Fruit fly (Drosophila melanogaster): Measurements from ENCODE around the gene CG32344.

CG32344 gene

DNA sequence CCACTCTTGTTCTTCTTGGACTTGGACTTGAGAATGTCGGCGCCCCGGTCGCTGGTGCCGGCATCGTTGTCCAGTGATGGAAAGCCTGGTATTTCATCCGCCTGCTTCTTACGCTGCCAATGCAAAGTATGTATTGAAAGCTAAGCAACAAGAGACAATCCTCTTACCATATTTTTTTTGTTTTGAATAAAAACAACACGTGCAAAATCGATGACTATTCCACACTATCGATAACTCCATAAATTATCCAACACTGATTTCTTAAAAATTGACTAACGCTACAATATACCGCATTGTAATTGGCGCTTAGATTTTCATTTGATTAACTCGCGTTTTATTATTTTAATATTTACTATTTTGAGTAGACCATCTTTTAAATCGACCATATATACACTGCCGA, at the start of gene CG32344:
TSS of gene CG32344 (minus strand) at position 235 of the 400 bp plus-strand sequence.
- TF ChIP-seq CG8478 (optimal IDR thresholded peaks at IDR 0.05) (no peak), CTCF (optimal IDR thresholded peaks at IDR 0.05) (no peak)

dm6 chr3L:371228-371627, 46.7 kb upstream of the CG32344 start:
- no peak for TF ChIP-seq CG8478 (optimal IDR thresholded peaks at IDR 0.05)
- TF ChIP-seq CTCF (optimal IDR thresholded peaks at IDR 0.05), result no peak

DNA sequence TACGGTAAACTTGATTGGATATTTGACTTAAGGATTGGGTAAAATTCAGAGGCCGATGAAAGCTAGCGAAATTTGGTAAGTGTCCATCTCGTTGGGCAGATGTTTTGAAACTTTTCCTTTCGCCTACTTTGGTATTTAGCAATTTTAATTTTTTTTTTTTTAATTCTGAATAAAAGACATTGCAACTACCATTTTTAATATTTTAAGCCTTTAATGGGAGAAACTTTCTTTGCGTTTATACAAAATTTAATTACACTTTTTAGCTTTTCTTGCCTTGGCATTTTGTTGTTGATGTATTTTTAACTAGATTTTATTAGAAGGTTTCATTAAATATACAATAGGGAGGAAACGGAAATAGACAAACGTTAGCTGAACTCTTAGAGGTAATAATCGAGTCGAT, 41.8 kb upstream of the CG32344 start, which contains the start of gene CG13884:
TSS of gene CG13884 (minus strand) at position 101 of the 400 bp plus-strand sequence.
- no peak for TF ChIP-seq CG8478 (optimal IDR thresholded peaks at IDR 0.05)
- no peak for TF ChIP-seq CTCF (optimal IDR thresholded peaks at IDR 0.05)

- no peak for TF ChIP-seq CG8478 (optimal IDR thresholded peaks at IDR 0.05)
- no peak for TF ChIP-seq CTCF (optimal IDR thresholded peaks at IDR 0.05)
Observed at dm6 chr3L:361201-361600, 36.7 kb upstream of the CG32344 start, which contains the start of the genes Cdc5 and CG1233. TSS of gene Cdc5 (minus strand) at chr3L:361383. TSS of gene CG1233 (plus strand) at chr3L:361472.

DNA sequence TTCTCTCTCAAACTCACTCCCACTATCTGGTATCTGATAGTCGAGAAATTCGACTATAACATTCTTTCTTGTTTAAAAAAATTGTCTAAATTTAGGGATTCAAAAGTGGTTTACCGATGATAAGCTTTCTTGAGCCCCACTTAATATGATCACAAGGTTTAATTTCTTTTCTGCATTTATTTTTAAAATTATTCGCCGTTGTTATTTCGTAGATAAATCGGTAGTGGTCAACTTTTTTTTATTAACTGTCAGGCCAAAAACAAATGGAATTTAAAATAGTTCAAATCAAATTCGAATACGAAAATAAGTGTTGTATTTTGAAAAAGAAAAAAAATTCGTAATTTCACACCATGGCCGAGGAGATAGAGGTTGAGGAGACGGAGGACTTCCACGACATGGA, 33.2 kb upstream of the CG32344 start, which contains the start of gene Roc1b:
TSS of gene Roc1b (plus strand) at position 301 of the 400 bp plus-strand sequence.
- TF ChIP-seq CTCF (optimal IDR thresholded peaks at IDR 0.05) (no peak), CG8478 (optimal IDR thresholded peaks at IDR 0.05) (no peak)

DNA sequence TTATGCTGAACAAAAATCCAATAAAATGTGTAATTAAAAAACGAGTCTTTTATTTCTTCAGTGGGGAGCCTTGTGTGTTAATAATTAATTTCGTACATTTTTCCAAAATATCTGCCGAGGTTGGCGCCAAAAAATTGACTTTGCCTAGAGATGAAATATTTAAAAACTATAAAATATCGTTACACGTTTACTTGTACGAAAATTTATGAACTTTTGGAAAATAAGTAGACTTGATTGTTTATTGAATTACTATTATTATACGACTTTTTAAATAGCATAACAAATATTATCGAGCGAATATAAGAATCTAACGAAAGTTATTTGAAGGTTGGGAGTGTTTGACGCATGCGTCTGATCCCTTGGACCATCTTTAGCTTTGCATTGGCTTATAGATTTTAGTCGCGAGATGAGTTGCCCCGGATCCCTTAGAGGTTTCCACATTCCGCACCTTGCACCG, 31.5 kb upstream of the CG32344 start, which contains the start of gene CG1231:
TSS of gene CG1231 (plus strand) at position 407 of the 457 bp plus-strand sequence.
- TF ChIP-seq CTCF (optimal IDR thresholded peaks at IDR 0.05) (no peak), CG8478 (optimal IDR thresholded peaks at IDR 0.05) (no peak)

- TF ChIP-seq CG8478 (optimal IDR thresholded peaks at IDR 0.05), result no peak
- TF ChIP-seq CTCF (optimal IDR thresholded peaks at IDR 0.05), result no peak
Observed at dm6 chr3L:350651-351228, 26.2 kb upstream of the CG32344 start.

dm6 chr3L:349751-350150, 25.2 kb upstream of the CG32344 start:
- TF ChIP-seq CTCF (optimal IDR thresholded peaks at IDR 0.05) (no peak), CG8478 (optimal IDR thresholded peaks at IDR 0.05) (no peak)

DNA sequence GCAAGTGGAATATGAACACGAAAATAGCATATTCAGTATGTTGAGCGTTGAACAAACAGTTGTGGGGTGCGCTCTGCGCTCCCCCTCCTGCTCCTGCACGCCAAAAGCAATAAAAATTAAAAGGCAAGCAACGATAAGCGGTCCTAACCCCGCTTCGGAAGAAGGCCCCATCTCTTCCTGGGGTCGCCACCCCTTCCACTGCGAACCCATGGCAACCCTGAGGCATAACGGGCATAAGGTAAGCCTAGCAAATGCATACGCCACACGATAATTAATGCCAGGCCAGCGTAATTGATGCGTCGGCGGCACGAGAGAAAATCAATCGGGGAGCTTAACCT, 23.9 kb upstream of the CG32344 start:
- TF ChIP-seq CTCF (optimal IDR thresholded peaks at IDR 0.05) (no peak), CG8478 (optimal IDR thresholded peaks at IDR 0.05) (no peak)

dm6 chr3L:347641-348405, 23.3 kb upstream of the CG32344 start:
- TF ChIP-seq CG8478 (optimal IDR thresholded peaks at IDR 0.05) (no peak), CTCF (optimal IDR thresholded peaks at IDR 0.05) (no peak)

dm6 chr3L:346656-347640, 22.4 kb upstream of the CG32344 start, which contains the start of gene mth:
TSS of gene mth (minus strand) at chr3L:346957.
- no peak for TF ChIP-seq CG8478 (optimal IDR thresholded peaks at IDR 0.05)
- TF ChIP-seq CTCF (optimal IDR thresholded peaks at IDR 0.05), result peak in 1 of 2 experiments; percentile 5

- no peak for TF ChIP-seq CTCF (optimal IDR thresholded peaks at IDR 0.05)
- TF ChIP-seq CG8478 (optimal IDR thresholded peaks at IDR 0.05), result no peak
Observed at dm6 chr3L:343316-343715, 18.8 kb upstream of the CG32344 start.

- TF ChIP-seq CTCF (optimal IDR thresholded peaks at IDR 0.05) (peak; percentile 31 to 51), CG8478 (optimal IDR thresholded peaks at IDR 0.05) (no peak)
Observed at dm6 chr3L:342839-343238, 18.3 kb upstream of the CG32344 start, which contains the start of gene mthl10. TSS of gene mthl10 (minus strand) at chr3L:342915.

DNA sequence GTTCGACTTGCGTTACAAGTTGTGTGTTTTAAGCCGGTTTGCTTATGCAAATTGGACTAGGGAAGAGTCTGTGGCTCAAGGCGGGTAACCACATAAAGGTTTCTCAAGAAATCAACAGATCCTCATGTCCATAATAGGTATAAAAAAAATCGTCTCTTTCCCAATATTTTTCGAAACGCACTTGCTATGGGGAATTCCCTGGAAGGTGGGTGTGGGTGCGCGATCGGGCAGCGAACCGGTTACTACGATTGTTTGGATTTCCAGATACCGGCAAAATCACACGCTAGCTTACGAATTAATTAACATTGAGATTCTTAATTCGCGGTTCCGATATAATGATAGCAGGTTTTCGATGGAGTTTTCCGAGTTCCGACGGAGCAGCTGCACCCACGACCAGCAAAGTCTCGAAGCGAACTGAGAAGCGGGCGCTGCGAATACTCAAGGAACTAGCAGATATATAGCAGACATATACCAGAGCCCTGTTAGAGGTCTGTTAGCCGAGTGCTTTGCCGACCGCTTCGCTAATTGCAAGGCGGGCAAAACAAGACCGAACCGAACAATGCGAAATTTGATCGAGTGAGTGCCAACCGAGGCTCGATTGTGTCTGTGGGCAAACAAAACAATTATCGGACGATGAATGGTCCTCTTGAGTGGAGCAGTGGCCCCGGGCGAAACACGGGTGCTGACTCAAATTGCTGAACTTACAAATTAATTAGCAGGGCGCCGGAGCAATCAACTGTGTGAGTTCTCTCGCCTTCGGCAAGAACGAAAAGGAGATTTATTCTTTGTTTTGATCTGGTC, 16.7 kb upstream of the CG32344 start:
- TF ChIP-seq CTCF (optimal IDR thresholded peaks at IDR 0.05) (no peak), CG8478 (optimal IDR thresholded peaks at IDR 0.05) (no peak)
